Worm (Caenorhabditis elegans) whole organism, dauer: Measurements from ENCODE around the gene otpl-1.
"Not testable (repeated sequence)": the region's sequence is repeated elsewhere in the genome, so short reads cannot be mapped to it uniquely, and the experiment has no call there.

ENCODE experiments used
- unc-62 ChIP-seq: sonication (generic microtip); optimal IDR thresholded peaks from 2 replicates; lab custom pipeline; 2017; ENCODE audit warnings: missing biosample characterization, missing genetic modification reagents, missing genetic modification characterization

The otpl-1 gene

DNA sequence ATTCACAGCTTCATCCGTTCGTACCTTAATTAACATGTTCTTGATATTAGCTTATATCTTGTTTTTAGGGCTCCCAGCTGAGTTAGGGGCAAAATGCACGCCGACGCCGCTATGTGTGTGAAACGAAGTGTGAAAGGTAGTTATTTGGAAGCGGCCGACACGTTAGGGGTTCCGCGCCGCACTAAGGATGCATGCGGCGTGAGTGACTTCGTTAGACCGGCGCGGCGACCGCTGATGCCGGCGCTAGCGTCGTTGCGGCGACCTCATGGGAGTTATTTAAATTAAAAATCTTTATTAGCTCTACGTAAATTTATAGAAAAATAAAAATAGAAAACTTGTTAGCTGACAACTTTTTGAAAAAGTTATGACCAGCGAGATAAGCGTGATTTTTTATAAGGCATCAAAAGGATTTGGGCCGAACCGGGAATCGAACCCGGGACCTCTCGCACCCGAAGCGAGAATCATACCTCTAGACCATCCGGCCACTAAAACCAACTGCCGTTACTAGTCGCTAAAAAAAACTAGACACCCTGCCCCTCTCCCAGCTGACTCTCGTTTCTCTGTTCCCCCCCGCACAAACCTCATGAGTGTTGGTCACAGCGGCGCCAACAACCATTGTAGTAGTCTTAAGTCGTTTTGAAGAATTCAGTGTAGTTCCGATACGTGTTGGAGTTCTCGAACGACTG, 16.9 kb upstream of the otpl-1 start:
- TF ChIP-seq unc-62 (GFP tag; lab: Kevin White, UChicago), result no peak

DNA sequence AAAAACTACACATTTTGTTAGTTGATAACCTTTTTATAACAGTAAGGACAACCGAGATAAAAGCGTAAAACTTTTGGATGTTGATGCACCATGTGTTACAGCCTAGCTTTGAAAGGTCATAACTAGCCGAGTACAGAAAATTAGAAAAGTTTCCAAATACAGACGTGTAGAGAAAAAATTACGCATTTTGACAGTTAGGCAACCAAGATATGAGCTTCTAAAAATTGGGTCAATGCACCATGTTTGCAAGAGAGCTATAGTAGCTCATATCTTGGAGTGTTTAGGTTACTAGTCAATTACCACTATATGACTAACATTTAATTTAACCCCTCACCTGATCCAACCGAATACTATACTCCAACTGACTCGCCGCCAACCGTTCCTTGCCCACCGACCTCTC, 15.8 kb upstream of the otpl-1 start:
- no peak for TF ChIP-seq unc-62 (GFP tag; lab: Kevin White, UChicago)

DNA sequence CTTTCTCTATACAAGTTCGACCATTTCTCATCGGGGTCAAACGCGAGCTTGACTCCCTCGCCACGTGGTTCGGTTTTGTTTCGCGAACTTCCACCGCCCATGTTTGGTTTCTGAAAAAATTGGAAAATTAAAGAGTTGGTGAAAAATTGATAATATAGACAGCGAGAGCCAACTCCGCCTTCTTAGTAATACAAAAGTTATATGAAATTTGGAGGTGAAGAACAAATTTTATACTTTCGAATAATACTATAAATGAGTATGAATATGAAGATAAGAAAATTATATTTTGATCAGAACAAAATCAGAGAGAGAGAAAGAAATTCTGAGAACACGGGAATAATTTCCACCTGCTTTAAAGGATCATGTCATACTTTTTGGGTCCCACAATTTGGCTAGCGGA, 11.4 kb upstream of the otpl-1 start, which contains the start of gene osm-9:
Gene osm-9 (minus strand): TSS at position 101 of the 400 bp plus-strand sequence.
- no peak for TF ChIP-seq unc-62 (GFP tag; lab: Kevin White, UChicago)

DNA sequence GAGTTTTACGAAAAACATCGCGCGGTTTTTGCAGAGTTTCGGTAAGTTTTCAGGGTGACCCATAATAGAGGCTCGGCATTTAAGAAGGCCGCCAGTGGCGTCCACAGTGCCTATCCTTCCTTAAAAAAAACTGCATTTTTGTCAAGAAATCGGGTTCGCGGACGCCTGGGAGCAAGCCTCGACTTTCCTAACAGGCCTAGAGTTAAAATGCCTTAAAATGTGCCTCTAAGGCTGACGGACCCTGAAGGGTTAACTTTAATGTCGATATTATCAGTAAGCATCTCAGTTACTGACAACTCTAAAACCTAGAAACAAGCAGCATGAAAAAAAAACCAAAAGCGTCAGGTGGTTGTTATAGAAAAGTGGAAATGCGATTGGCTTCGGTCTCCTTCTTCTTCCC, 9.6 kb upstream of the otpl-1 start:
- no peak for TF ChIP-seq unc-62 (GFP tag; lab: Kevin White, UChicago)

DNA sequence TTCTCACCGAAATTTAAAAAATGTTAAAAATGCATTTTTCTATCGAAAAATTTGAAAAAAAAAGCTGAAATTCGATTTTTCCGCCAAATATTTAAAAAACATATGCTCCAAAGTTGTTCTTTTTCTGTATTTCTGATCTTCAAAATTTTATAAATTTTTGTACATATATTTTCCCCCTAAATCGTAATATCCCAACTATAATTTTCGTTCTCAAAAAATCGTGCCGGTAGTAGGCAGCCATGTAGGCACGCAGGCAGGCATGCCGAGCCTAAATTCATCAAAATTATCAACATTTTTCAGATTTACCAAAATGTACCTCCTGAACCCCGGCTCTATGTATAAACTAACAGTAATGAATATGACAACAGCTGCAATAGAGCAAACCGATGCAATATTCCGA, 3.9 kb upstream of the otpl-1 start, which contains the start of gene sre-5:
Gene sre-5 (plus strand): TSS at position 301 of the 400 bp plus-strand sequence.
- no peak for TF ChIP-seq unc-62 (GFP tag; lab: Kevin White, UChicago)

DNA sequence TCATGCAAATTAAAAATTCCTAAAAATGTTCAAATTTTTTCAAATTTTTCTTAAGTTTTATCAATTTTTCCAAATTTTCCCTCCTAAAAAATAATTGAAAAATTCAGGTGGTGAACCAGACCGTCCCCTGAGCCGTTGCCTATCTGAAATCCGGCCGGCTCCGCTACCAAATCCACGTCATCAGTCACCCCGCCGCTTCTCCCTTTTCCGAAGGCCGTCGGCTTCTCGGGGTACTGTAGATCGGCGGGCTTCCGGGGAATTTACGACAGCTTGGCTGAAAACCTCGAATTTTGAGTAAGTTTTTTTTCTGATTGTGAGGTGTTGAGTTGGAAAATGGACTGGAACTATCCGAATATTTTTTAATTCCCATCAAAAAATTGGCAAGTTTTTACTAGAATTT, 1.8 kb downstream of the otpl-1 start:
- TF ChIP-seq unc-62 (GFP tag; lab: Kevin White, UChicago), result no peak

DNA sequence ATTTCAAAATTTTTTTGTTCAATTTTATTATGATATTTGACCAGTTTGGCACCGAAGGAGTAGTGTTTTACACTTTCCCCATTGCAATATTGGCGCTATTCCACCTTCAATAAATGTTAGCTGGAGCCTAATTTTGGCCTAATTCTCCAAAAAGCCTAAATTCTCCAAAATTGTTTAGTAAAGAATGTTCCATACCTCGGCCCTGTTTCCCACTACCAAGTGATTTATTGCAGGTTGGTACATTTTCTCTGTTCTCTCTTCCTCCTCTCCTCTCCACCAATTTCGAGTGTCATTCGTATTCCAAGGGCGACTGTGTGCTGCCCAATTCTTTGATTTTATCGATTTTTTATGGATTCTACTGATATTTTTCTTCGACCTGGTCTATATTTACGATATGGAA, 9.4 kb downstream of the otpl-1 start, which contains the start of gene Y37E11B.2:
Gene Y37E11B.2 (plus strand): TSS at position 301 of the 400 bp plus-strand sequence.
- no peak for TF ChIP-seq unc-62 (GFP tag; lab: Kevin White, UChicago)

DNA sequence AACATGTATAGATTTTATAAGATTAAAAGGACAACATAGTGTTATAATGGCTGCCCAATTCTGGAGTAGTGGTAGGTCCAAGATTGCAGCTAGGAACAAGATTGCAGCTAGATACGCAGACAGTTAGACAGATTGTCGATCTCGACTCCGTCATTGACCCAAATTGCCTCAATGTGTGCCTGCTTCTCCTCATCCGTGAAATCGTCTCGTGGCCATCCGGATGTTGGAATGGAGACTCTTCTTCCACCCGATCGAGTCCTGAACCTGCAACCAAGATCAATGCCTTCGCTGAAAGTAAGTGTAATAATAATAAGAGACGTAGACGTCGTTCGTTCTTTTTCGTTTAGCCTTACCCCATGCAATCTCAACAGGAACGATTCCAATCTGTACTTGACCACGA, 9.9 kb downstream of the otpl-1 start:
- no peak for TF ChIP-seq unc-62 (GFP tag; lab: Kevin White, UChicago)

DNA sequence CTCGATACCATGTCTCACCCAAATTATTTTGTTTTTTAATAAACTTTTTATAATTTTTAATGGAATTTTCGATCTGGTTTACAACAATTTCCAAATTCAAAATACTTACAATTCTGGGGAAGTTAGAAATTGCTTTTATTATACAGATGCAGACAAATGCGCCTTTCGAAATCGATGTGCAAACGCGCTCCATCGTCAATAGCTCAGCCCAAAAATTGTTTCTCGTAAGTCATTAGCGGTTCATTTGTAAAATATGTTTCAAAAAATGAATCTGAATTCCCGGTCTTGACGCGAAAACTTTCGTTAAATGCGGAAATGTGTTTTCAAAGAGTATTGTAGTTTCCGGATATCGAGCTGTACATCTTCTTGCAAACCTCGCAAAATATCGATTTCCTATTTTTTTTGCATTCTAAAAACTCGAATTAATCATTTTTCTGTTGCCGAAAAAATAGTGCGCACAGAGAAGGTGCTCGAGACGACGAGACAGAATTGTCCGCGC, 10.7 kb downstream of the otpl-1 start, which contains the start of gene Y37E11B.1:
Gene Y37E11B.1 (plus strand): TSS at position 145 of the 499 bp plus-strand sequence.
- no peak for TF ChIP-seq unc-62 (GFP tag; lab: Kevin White, UChicago)

DNA sequence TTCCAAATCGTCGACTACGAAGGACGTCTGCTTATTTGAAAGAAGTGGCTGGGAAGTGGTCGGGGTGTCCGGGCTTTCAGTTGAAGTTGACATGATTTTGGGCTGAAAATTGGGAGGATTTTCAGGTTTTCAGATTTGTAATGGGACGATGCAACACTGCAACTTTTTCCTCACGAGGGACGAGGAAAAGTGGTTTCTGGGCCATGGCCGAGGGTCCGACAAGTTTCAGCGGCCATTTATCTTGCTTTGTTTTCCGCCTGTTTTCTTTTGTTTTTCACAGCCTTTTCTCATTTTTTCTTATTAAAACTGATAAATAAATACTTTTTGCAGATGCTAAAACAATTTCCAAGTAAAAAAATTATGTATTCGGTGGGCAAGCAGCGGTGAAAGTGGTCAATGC, 14.0 kb downstream of the otpl-1 start, which contains the start of gene blos-7:
Gene blos-7 (minus strand): TSS at position 101 of the 400 bp plus-strand sequence.
- not testable (repeated sequence) for TF ChIP-seq unc-62 (GFP tag; lab: Kevin White, UChicago)

DNA sequence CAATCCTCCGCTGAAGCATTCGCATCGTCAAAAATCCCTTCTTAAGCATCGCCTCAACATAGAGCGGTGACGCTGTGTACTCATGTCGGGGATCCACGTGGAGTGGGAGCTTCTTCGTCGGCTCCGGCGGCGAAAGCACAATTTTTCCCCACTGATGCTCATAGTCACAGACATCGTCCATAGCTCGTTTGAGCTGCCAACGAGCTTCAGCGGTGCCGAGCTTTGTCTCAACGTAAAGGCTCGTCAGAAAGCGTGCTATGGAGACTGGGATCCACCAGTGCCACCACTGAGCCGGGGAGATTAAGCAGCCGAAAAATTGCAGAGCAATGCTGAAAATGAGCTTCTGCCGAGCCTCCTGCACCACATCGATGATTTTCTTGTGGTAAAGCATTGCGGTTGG, 22.0 kb downstream of the otpl-1 start:
- no peak for TF ChIP-seq unc-62 (GFP tag; lab: Kevin White, UChicago)

DNA sequence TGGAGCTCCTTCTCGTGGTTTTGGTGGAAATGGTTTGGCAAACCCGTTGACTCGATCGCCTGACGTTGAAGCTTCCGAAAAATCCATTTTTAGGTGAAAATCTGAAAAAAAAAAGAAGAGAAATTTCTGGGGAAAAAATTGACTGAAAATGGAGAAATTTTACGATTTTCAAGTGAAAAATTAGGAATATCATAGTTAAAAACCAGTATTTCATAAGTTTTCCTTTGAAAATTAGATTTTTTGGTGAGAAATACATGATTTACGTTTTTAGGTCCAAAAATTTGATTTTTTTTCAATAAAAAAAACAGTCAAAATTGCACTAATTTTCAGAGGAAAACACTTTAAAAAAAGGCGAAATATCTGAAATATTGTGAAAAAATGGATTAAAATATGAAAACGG, 24.7 kb downstream of the otpl-1 start, which contains the start of gene taf-2:
Gene taf-2 (minus strand): TSS at position 101 of the 400 bp plus-strand sequence.
- no peak for TF ChIP-seq unc-62 (GFP tag; lab: Kevin White, UChicago)

DNA sequence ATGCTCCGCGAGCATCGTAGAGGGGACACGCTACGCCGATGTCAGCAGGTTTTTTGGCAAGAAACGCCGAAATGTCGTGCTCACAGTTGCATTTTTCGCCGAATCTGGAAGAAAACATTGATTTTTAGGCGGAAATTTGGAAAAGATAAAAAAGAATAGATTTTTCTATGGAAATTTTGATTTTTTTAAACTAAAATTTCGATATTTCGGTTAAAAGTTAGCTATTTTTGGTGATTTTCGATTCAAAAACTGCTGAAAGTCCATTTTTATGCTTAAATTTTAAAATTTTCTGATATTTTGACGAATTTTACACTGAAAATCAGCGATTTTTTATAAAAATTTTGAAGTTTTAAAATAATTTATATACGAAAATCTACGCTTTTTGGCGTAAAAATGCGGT, 28.6 kb downstream of the otpl-1 start:
- TF ChIP-seq unc-62 (GFP tag; lab: Kevin White, UChicago), result no peak

DNA sequence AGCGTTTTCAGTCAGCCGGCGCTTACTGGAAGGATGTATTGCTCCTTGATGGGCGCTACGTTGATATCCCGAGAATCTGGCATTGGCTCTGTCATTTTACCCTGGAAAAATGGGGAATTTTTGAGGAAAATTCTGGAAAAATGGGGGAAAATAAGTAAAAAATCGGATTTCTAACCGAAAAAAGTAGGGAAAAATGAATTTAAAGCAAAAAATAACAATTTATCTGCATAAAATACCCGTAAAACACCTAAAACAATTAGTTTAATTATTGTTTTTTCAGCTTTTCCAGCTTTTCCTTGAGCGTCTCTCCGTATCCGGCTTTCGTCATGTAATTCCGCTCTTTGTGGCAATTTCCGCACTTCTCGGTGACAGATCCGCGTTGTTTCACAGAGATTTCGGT, 29.7 kb downstream of the otpl-1 start, which contains the start of gene Y37E11B.5:
Gene Y37E11B.5 (minus strand): TSS at position 101 of the 400 bp plus-strand sequence.
- TF ChIP-seq unc-62 (GFP tag; lab: Kevin White, UChicago), result no peak

DNA sequence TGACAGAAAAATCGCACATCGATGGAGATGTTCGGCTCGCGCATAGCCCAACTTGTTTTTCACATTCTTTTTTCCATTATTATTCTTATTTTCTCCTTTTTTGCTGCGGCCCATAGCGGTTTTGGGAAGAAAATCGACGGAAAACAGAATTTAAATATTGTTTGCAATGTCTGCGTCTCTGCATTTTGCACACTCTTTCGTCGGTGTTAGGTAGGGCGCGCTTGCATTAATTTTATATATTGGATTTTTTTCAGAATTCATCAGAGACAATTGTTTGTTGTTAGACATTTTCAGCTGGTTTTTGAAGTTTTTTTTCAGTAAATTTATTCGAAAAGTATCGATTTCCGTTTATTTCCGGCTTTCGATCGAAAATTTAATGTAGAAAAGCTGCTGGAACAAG, 30.3 kb downstream of the otpl-1 start, which contains the start of gene Y37E11B.6:
Gene Y37E11B.6 (minus strand): TSS at position 181 of the 400 bp plus-strand sequence.
- TF ChIP-seq unc-62 (GFP tag; lab: Kevin White, UChicago), result no peak

DNA sequence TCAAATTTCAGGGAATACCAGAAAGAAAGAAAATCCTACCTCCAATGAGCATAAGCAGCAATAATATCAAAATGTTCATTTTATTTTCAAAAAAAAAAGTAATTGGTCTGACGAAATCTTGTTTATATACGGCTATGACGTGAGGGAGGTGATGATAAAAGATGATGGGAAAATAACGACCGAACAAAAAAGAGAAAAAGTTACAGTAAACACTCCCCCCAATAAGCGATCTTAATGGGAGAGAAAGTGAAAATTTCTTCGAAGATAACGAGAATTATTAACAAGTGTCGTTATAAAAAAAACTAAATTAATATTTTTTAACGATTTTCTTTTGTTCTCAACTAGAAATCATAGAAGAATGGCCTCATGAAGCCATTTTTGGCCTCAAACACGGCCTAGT, 31.2 kb downstream of the otpl-1 start, which contains the start of gene Y37E11B.7:
Gene Y37E11B.7 (minus strand): TSS at position 207 of the 400 bp plus-strand sequence.
- TF ChIP-seq unc-62 (GFP tag; lab: Kevin White, UChicago), result no peak
